Worm (Caenorhabditis elegans): ENCODE results near the gene mig-2.

- TF ChIP-seq aly-1 (tag; optimal IDR thresholded peaks at IDR 0.05) (no peak), pes-1 (GFP tag; IDR thresholded peaks at IDR 0.05) (no peak), ama-1 (optimal IDR thresholded peaks at IDR 0.05) (no peak), ceh-13 (GFP tag; optimal IDR thresholded peaks at IDR 0.05) (no peak), scrt-1 (GFP tag; IDR thresholded peaks at IDR 0.05) (no peak), ets-7 (tag; optimal IDR thresholded peaks at IDR 0.05) (no peak), flt-1 (GFP tag; IDR thresholded peaks at IDR 0.05) (no peak), F13C5.2 (tag; optimal IDR thresholded peaks at IDR 0.05) (no peak)
These were observed 28.2 kb downstream of the mig-2 start for ce11 chrX:11576429-11577088.
